Fruit fly (Drosophila melanogaster) whole organism, embryonic: ENCODE results near the gene mGluR.

Experiments used
- Ada2b ChIP-seq: fragments of 200-800 bp; sonication (Bioruptor generic); IDR thresholded peaks from 2 replicates; pipeline ENCODE4 v1.3.6; 2022; ENCODE audit warnings: missing biosample characterization, missing genetic modification characterization
- Awh ChIP-seq: fragments of 200-800 bp; sonication (Bioruptor generic); IDR thresholded peaks from 2 replicates; pipeline ENCODE4, ENCODE4 v1.3.6; 2022; ENCODE audit warnings: missing biosample characterization, missing genetic modification characterization
- BEAF-32 ChIP-seq: fragments of 200-800 bp; sonication (Bioruptor generic); optimal IDR thresholded peaks from 3 replicates; lab custom pipeline; 2017; ENCODE audit warnings: missing biosample characterization, missing genetic modification characterization, mild to moderate bottlenecking, moderate library complexity, missing genetic modification reagents
- CG10431 ChIP-seq: fragments of 200-800 bp; sonication (Bioruptor generic); optimal IDR thresholded peaks from 3 replicates; lab custom pipeline; 2018; ENCODE audit warnings: missing biosample characterization, mild to moderate bottlenecking, missing genetic modification characterization
- CG10565 ChIP-seq: fragments of 200-800 bp; sonication (Bioruptor generic); optimal IDR thresholded peaks from 3 replicates; lab custom pipeline; 2016; ENCODE audit warnings: missing biosample characterization, mild to moderate bottlenecking, missing genetic modification characterization
- CG11247 ChIP-seq: fragments of 200-800 bp; sonication (Bioruptor generic); IDR thresholded peaks from 2 replicates; pipeline ENCODE4 v1.3.6; 2022; ENCODE audit warnings: missing biosample characterization, missing genetic modification characterization
- CG11695 ChIP-seq: fragments of 200-800 bp; sonication (Bioruptor generic); IDR thresholded peaks from 3 replicates; pipeline ENCODE4 v1.3.6; 2022; ENCODE audit warnings: missing biosample characterization, missing genetic modification characterization
- CG14014 ChIP-seq: fragments of 200-800 bp; sonication (Bioruptor generic); IDR thresholded peaks from 2 replicates; pipeline ENCODE4 v1.3.6; 2022; ENCODE audit warnings: missing biosample characterization, missing genetic modification characterization
- CG15514 ChIP-seq: fragments of 200-800 bp; sonication (Bioruptor generic); optimal IDR thresholded peaks from 3 replicates; lab custom pipeline; 2017; ENCODE audit warnings: missing biosample characterization, missing genetic modification characterization, mild to moderate bottlenecking, moderate library complexity, missing genetic modification reagents
- CG1603 ChIP-seq: fragments of 200-800 bp; sonication (Bioruptor generic); optimal IDR thresholded peaks from 2 replicates; lab custom pipeline; 2019; ENCODE audit warnings: missing biosample characterization, mild to moderate bottlenecking, missing genetic modification characterization, moderate library complexity
- CG17328 ChIP-seq: fragments of 200-800 bp; sonication (Bioruptor generic); IDR thresholded peaks from 2 replicates; pipeline ENCODE4 v1.3.6; 2022; ENCODE audit warnings: missing biosample characterization, missing genetic modification characterization
- CG17802 ChIP-seq: fragments of 200-800 bp; sonication (Bioruptor generic); optimal IDR thresholded peaks from 2 replicates; lab custom pipeline; 2018; ENCODE audit warnings: missing biosample characterization, mild to moderate bottlenecking, missing genetic modification characterization, moderate library complexity
- CG2199 ChIP-seq: fragments of 200-800 bp; sonication (Bioruptor generic); IDR thresholded peaks from 3 replicates; pipeline ENCODE4 v1.3.6; 2022; ENCODE audit warnings: missing biosample characterization, missing genetic modification characterization
- CG31365 ChIP-seq: fragments of 200-800 bp; sonication (Bioruptor generic); optimal IDR thresholded peaks from 2 replicates; lab custom pipeline; 2018; ENCODE audit warnings: missing biosample characterization, mild to moderate bottlenecking, missing genetic modification characterization
- CG4820 ChIP-seq: fragments of 200-800 bp; sonication (Bioruptor generic); optimal IDR thresholded peaks from 3 replicates; lab custom pipeline; 2016; ENCODE audit warnings: missing biosample characterization, missing genetic modification characterization
- CG7556 ChIP-seq: fragments of 200-800 bp; sonication (Bioruptor generic); optimal IDR thresholded peaks from 2 replicates; lab custom pipeline; 2017; ENCODE audit warnings: missing biosample characterization, mild to moderate bottlenecking, missing genetic modification characterization
- CG8089 ChIP-seq: fragments of 200-800 bp; sonication (Bioruptor generic); optimal IDR thresholded peaks from 3 replicates; lab custom pipeline; 2016; ENCODE audit warnings: missing biosample characterization, missing genetic modification characterization
- CG8388 ChIP-seq: fragments of 200-800 bp; sonication (Bioruptor generic); optimal IDR thresholded peaks from 2 replicates; lab custom pipeline; 2019; ENCODE audit warnings: missing biosample characterization, mild to moderate bottlenecking, missing genetic modification characterization, moderate library complexity
- CHES-1-like ChIP-seq: fragments of 200-800 bp; sonication (Bioruptor generic); optimal IDR thresholded peaks from 2 replicates; lab custom pipeline; 2016; ENCODE audit warnings: missing biosample characterization, missing genetic modification characterization
- Elba2 ChIP-seq: fragments of 200-800 bp; sonication (Bioruptor generic); optimal IDR thresholded peaks from 3 replicates; lab custom pipeline; 2016; ENCODE audit warnings: missing biosample characterization, missing genetic modification characterization
- Ets65A ChIP-seq: fragments of 200-800 bp; sonication (Bioruptor generic); peaks from one replicate; lab custom pipeline; 2016; ENCODE audit warnings: missing biosample characterization, missing genetic modification characterization
- Ets97D ChIP-seq: fragments of 200-800 bp; sonication (Bioruptor generic); optimal IDR thresholded peaks from 3 replicates; lab custom pipeline; 2016; ENCODE audit warnings: missing biosample characterization, missing genetic modification characterization
- HLH4C ChIP-seq: fragments of 200-800 bp; sonication (Bioruptor generic); IDR thresholded peaks from 3 replicates; pipeline ENCODE4 v1.3.6; 2022; ENCODE audit warnings: missing biosample characterization, missing genetic modification characterization; ENCODE audit not compliant: partially characterized antibody
- Nf-YB ChIP-seq: fragments of 200-800 bp; sonication (Bioruptor generic); optimal IDR thresholded peaks from 3 replicates; lab custom pipeline; 2019; ENCODE audit warnings: missing biosample characterization, mild to moderate bottlenecking, missing genetic modification characterization, moderate library complexity
- Nf-YC ChIP-seq: fragments of 200-800 bp; optimal IDR thresholded peaks from 3 replicates; lab custom pipeline; 2019; ENCODE audit warnings: missing biosample characterization, mild to moderate bottlenecking, missing genetic modification characterization, moderate library complexity
- Oli ChIP-seq: fragments of 200-800 bp; sonication (Bioruptor generic); optimal IDR thresholded peaks from 2 replicates; lab custom pipeline; 2018; ENCODE audit warnings: missing biosample characterization, mild to moderate bottlenecking, missing genetic modification characterization, moderate library complexity
- Pdp1 ChIP-seq, 2 experiments: fragments of 200-800 bp; sonication (Bioruptor generic); optimal IDR thresholded peaks; 3 replicates each; lab custom pipeline; 2016; ENCODE audit warnings: missing biosample characterization in 2 of 2, missing genetic modification characterization in 2 of 2, mild to moderate bottlenecking in 1 of 2, moderate library complexity in 1 of 2
- Rx ChIP-seq: fragments of 200-800 bp; sonication (Bioruptor generic); IDR thresholded peaks from 2 replicates; pipeline ENCODE4 v1.3.6; 2022; ENCODE audit warnings: missing biosample characterization, missing genetic modification characterization
- Sry-δ ChIP-seq: fragments of 200-800 bp; sonication (Bioruptor generic); optimal IDR thresholded peaks from 2 replicates; lab custom pipeline; 2016; ENCODE audit warnings: missing biosample characterization, missing genetic modification characterization
- Usf ChIP-seq: fragments of 200-800 bp; sonication (Bioruptor generic); optimal IDR thresholded peaks from 2 replicates; lab custom pipeline; 2017; ENCODE audit warnings: missing genotype, missing biosample characterization, missing genetic modification characterization
- bowl ChIP-seq: fragments of 200-800 bp; sonication (Bioruptor generic); IDR thresholded peaks from 2 replicates; pipeline ENCODE4 v1.3.6; 2022; ENCODE audit warnings: missing biosample characterization, missing genetic modification characterization
- fd96Cb ChIP-seq: fragments of 200-800 bp; sonication (Bioruptor generic); optimal IDR thresholded peaks from 2 replicates; lab custom pipeline; 2018; ENCODE audit warnings: missing biosample characterization, mild to moderate bottlenecking, missing genetic modification characterization, moderate library complexity
- ind ChIP-seq: fragments of 200-800 bp; sonication (Bioruptor generic); optimal IDR thresholded peaks from 3 replicates; lab custom pipeline; 2016; ENCODE audit warnings: missing biosample characterization, missing genetic modification characterization
- kah ChIP-seq: fragments of 200-800 bp; sonication (Bioruptor generic); optimal IDR thresholded peaks from 2 replicates; lab custom pipeline; 2018; ENCODE audit warnings: missing biosample characterization, mild to moderate bottlenecking, missing genetic modification characterization
- lilli ChIP-seq: fragments of 200-800 bp; sonication (Bioruptor generic); optimal IDR thresholded peaks from 3 replicates; lab custom pipeline; 2016; ENCODE audit warnings: missing biosample characterization, missing genetic modification characterization
- nerfin-1 ChIP-seq: fragments of 200-800 bp; sonication (Bioruptor generic); optimal IDR thresholded peaks from 3 replicates; lab custom pipeline; 2019; ENCODE audit warnings: missing biosample characterization, mild to moderate bottlenecking, missing genetic modification characterization, moderate library complexity
- onecut ChIP-seq: fragments of 200-800 bp; sonication (Bioruptor generic); IDR thresholded peaks from 2 replicates; pipeline ENCODE4 v1.3.6; 2022; ENCODE audit warnings: missing biosample characterization, missing genetic modification characterization
- org-1 ChIP-seq: fragments of 200-800 bp; sonication (Bioruptor generic); optimal IDR thresholded peaks from 2 replicates; lab custom pipeline; 2017; ENCODE audit warnings: missing biosample characterization, missing genetic modification characterization
- peb ChIP-seq: fragments of 200-800 bp; sonication (Bioruptor generic); IDR thresholded peaks from 2 replicates; pipeline ENCODE4 v1.3.6; 2022; ENCODE audit warnings: missing biosample characterization, missing genetic modification characterization
- pfk ChIP-seq: fragments of 200-800 bp; sonication (Bioruptor generic); optimal IDR thresholded peaks from 2 replicates; lab custom pipeline; 2018; ENCODE audit warnings: missing biosample characterization, mild to moderate bottlenecking, missing genetic modification characterization, moderate library complexity
- pros ChIP-seq: fragments of 200-800 bp; sonication (Bioruptor generic); optimal IDR thresholded peaks from 3 replicates; lab custom pipeline; 2019; ENCODE audit warnings: missing biosample characterization, mild to moderate bottlenecking, missing genetic modification characterization, moderate library complexity
- scrt ChIP-seq: fragments of 200-800 bp; sonication (Bioruptor generic); optimal IDR thresholded peaks from 2 replicates; lab custom pipeline; 2018; ENCODE audit warnings: missing biosample characterization, mild to moderate bottlenecking, missing genetic modification characterization, moderate library complexity
- slp2 ChIP-seq: fragments of 200-800 bp; sonication (Bioruptor generic); optimal IDR thresholded peaks from 2 replicates; lab custom pipeline; 2016; ENCODE audit warnings: missing biosample characterization, missing genetic modification characterization
- usp ChIP-seq: fragments of >200 bp; optimal IDR thresholded peaks from 2 replicates; lab custom pipeline; 2017; ENCODE audit warnings: missing biosample characterization, missing genetic modification characterization
- zen ChIP-seq: fragments of 200-800 bp; sonication (Bioruptor generic); optimal IDR thresholded peaks from 3 replicates; lab custom pipeline; 2018; ENCODE audit warnings: missing biosample characterization, mild to moderate bottlenecking, missing genetic modification characterization, moderate library complexity
- zfh1 ChIP-seq: fragments of 200-800 bp; sonication (Bioruptor generic); IDR thresholded peaks from 3 replicates; pipeline ENCODE4 v1.3.6; 2022; ENCODE audit warnings: missing biosample characterization, missing genetic modification characterization

mGluR gene

dm6 chr4:974632-975031 lies 38.0 kb downstream of the mGluR start (continued):
- TF ChIP-seq Rx (GFP tag; lab: Robert Waterston, UW) (no peak), slp2 (GFP tag; lab: Kevin White, UChicago) (no peak), Oli (tag; lab: Kevin White, UChicago) (no peak), CG7556 (GFP tag; lab: Kevin White, UChicago) (no peak), CG2199 (GFP tag; lab: Robert Waterston, UW) (peak; percentile 28; the same call in 1 of the 3 replicates), CG1603 (no peak), usp (no peak), peb (no peak), Usf (no peak), bowl (GFP tag; lab: Robert Waterston, UW) (no peak), Sry-δ (GFP tag; lab: Kevin White, UChicago) (no peak), pros (peak; percentile 68), CG17802 (tag; lab: Kevin White, UChicago) (peak; percentile 72)
- TF ChIP-seq, all 482 proteins: peak for 8

DNA sequence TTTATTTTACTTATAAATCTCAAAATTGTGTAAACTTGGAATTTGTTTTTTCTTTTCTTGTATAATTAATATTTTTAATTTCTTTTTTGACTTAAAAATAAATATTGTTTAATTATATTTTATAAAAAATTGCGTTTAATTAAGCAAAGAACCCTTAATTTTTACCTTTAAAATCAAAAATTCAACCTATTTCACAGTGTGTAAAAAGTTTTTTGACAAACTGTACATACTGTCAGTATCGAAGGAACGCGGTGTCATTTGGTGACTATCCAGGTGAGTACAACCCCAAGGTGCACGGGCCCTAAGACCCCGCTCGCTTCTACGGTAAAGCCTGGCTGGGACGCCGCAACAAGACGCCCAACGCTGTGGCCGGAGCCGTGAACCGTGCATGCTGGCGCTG lies 40.0 kb downstream of the mGluR start:
- TF ChIP-seq CG8388 (GFP tag; lab: Kevin White, UChicago) (peak; percentile 69), Ets65A (peak; percentile 64), Sry-δ (GFP tag; lab: Kevin White, UChicago) (no peak)

DNA sequence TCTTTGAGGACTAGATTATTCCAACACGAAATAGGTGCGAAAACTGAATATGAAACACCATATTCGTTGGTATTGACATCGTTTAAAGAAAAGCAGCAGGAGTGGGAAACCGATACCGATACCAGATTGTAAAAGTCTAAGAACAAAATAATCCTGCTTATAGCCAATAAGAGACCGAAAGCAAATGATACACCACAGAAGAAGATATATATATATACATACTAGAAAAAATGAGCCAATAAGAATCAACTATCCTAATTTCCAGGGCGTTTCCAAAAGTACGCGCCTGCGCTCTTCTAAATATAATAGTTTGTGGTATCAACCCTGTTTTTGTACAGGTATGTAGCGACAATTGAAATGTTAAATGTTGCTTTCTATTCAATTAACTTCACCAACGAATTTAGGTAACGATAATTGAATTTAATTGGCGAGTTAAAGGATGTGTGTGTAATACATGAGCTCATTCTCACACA lies 41.9 kb downstream of the mGluR start, which contains the start of gene fuss:
fuss (minus strand) TSS at position 51 of the 473 bp plus-strand sequence.
- TF ChIP-seq fd96Cb (tag; lab: Kevin White, UChicago) (no peak), CG17328 (GFP tag; lab: Robert Waterston, UW) (no peak), Elba2 (GFP tag; lab: Kevin White, UChicago) (peak; percentile 79), kah (GFP tag; lab: Kevin White, UChicago) (no peak), Nf-YB (peak; percentile 93), CG31365 (tag; lab: Kevin White, UChicago) (no peak), Ada2b (no peak), org-1 (no peak), CG4820 (GFP tag; lab: Kevin White, UChicago) (no peak), CG10431 (no peak), ind (GFP tag; lab: Kevin White, UChicago) (no peak), CG15514 (GFP tag; lab: Kevin White, UChicago) (no peak), Nf-YC (tag; lab: Kevin White, UChicago) (peak; percentile 96), CG14014 (GFP tag; lab: Robert Waterston, UW) (no peak), scrt (no peak), nerfin-1 (tag; lab: Kevin White, UChicago) (peak; percentile 54), CG11247 (GFP tag; lab: Robert Waterston, UW) (no peak), CG2199 (GFP tag; lab: Robert Waterston, UW) (0 out of 3 replicates have a peak, but pooled peaks have one; percentile 11), Awh (no peak), zen (tag; lab: Kevin White, UChicago) (no peak)
- TF ChIP-seq, all 482 proteins: peak for 5

DNA sequence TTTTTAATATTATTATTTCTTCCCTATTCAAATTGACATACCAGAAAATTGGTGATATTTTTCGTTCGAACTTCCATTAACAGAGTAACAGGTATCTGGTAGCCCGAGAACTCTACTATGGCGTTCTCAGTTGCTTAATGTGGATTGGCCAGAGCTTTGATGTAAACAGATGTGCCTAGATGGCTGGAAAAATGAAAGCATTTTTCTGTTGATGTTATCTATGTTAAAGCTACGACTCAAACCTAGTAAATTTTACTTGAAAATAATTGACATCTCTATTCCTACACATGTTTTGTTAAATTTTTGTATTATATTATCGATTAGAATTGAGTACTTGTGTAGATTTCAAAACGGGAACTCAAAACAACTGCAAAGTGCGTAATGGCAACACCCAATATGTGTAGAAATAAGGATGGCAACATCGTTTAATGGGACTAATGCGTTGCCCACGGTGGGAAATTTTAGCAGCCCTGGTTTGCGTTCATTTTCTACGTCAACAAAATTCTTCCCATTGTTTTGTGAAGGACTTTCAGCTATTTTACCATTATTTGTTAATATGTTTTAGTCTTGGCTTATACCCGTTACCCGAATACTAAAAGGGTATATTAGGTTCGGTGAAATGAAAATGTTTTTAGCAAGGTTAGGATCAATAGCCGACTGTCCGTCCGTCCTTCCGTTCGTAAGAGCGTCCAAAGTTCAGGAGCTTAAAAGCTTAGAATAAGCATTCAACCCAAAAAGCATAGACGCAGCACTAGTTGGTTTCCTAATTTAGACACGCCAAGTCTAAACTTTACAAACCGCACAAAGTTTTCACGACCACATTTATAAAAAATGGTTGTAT lies 43.2 kb downstream of the mGluR start:
- TF ChIP-seq Pdp1 (GFP tag; optimal IDR thresholded peaks at IDR 0.05; lab: Kevin White, UChicago) = peak in 1 of 2 experiments; percentile 7
- no peak for TF ChIP-seq CHES-1-like
- peak; percentile 89 for TF ChIP-seq onecut (GFP tag; lab: Robert Waterston, UW)
- no peak for TF ChIP-seq pfk
- TF ChIP-seq CG8089 (GFP tag; lab: Kevin White, UChicago) = no peak
- TF ChIP-seq HLH4C = peak; percentile 96
- TF ChIP-seq Ets97D (GFP tag; lab: Kevin White, UChicago) = peak; percentile 60
- TF ChIP-seq zfh1 (GFP tag; lab: Robert Waterston, UW) = no peak
- TF ChIP-seq CG11695 (GFP tag; lab: Robert Waterston, UW) = 0 out of 3 replicates have a peak, but pooled peaks have one; percentile 27
- peak; percentile 1 for TF ChIP-seq lilli (GFP tag; lab: Kevin White, UChicago)
- TF ChIP-seq CG10565 = no peak
- TF ChIP-seq BEAF-32 = peak; percentile 33
